Fruit fly (Drosophila melanogaster): Measurements from ENCODE around the gene CG6041.

CG6041 gene

DNA sequence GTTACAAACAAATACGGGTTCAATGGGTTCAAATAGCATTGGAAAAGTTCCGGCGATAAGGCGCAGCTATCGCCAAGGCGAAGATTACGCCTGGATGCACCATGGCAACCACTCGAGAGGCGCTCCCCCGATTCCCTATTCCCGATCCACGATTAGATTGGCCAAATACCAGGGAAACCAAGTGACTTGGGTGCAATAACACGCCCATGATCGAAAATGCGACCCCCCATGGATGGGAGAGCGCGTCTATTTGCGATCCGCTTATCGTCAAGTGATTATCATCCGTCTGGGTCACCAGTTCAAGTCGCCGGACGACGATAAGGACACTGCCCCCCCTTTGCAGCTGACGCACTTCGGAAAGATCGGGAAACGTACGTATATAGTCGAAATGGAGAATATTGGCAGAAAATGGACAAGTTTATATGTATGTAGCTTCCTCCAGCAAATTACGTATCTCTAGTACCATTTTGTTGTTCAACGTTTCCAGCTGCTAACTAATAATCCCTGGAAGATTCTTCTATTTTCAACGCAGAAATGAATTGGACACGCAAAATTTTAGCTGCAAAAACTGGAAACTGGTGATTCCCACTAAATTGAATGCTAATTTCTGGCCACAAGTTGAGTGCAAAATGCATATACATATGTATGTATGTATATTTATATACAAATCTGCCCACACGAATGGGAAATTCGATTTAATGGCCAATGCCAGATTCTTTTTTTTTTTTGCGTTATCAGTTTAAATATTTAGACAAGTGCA, 32.8 kb upstream of the CG6041 start:
- no peak for TF ChIP-seq dsf (GFP tag; optimal IDR thresholded peaks at IDR 0.05; ENCODE audit: borderline replicate concordance)
- no peak for TF ChIP-seq fru (GFP tag; optimal IDR thresholded peaks at IDR 0.05)
- TF ChIP-seq Dif (GFP tag; optimal IDR thresholded peaks at IDR 0.05; ENCODE audit: partially characterized antibody) = no peak
- TF ChIP-seq Rel (GFP tag; optimal IDR thresholded peaks at IDR 0.05) = peak; percentile 1
- TF ChIP-seq Rel (tag; optimal IDR thresholded peaks at IDR 0.05) = peak; percentile 92

DNA sequence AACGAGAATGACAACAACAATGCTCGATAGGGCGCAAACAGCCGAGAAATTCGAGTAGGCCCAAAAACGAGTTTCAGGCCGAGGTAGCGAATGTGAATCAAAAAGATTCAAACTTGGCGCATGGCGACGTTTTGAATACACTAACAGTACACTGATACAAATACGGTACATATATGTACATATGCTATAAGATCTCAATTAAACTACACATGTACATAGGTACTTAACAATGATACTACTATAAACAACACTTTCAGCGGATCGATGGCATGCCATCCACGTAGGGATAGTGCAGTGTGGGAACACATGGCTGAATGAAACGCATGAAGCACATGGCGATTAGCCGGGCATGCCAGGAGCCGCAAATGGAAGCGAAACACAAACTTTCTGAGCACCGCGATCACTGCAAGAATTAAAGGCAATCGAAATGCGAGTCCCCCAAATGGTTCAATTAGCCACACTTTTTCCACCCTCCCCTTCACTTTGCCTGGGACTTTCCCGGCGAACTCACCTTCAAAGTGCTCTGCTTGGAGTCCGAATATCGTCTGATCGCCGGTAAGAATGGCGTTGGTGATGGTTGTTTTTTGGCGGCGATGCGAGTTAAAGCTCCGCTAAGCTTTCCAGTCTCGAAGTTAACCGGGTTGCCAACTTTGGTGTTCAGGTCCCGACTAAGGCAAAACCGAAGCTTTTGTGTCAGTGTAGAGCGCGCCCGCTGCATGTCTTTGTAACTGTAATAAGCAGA, 32.0 kb upstream of the CG6041 start:
- no peak for TF ChIP-seq rgr (GFP tag; optimal IDR thresholded peaks at IDR 0.05)
- TF ChIP-seq Hr83 (GFP tag; optimal IDR thresholded peaks at IDR 0.05; ENCODE audit: poor library complexity, severe bottlenecking) = no peak
- no peak for TF ChIP-seq CrebA (GFP tag; optimal IDR thresholded peaks at IDR 0.05; ENCODE audit: borderline replicate concordance)
- no peak for TF ChIP-seq Rel (GFP tag; optimal IDR thresholded peaks at IDR 0.05)
- peak; percentile 98 for TF ChIP-seq Rel (tag; optimal IDR thresholded peaks at IDR 0.05)
- no peak for TF ChIP-seq woc (GFP tag; optimal IDR thresholded peaks at IDR 0.05)
- no peak for TF ChIP-seq Dfd (GFP tag; optimal IDR thresholded peaks at IDR 0.05)
- no peak for TF ChIP-seq psq (GFP tag; optimal IDR thresholded peaks at IDR 0.05)
- peak in 1 of 2 experiments; percentile 5 for TF ChIP-seq foxo (GFP tag; optimal IDR thresholded peaks at IDR 0.05)
- peak; percentile 44 for TF ChIP-seq Dif (GFP tag; optimal IDR thresholded peaks at IDR 0.05; ENCODE audit: partially characterized antibody)
- TF ChIP-seq Myc (optimal IDR thresholded peaks at IDR 0.05) = no peak
- no peak for TF ChIP-seq CG32264 (GFP tag; optimal IDR thresholded peaks at IDR 0.05)
- no peak for TF ChIP-seq pan (optimal IDR thresholded peaks at IDR 0.05)
- TF ChIP-seq sage (GFP tag; optimal IDR thresholded peaks at IDR 0.05) = no peak
- TF ChIP-seq sv (GFP tag; optimal IDR thresholded peaks at IDR 0.05) = no peak
- TF ChIP-seq usp (GFP tag; optimal IDR thresholded peaks at IDR 0.05) = no peak
- peak; percentile 26 for TF ChIP-seq OdsH (GFP tag; optimal IDR thresholded peaks at IDR 0.05)
- TF ChIP-seq GATAd (GFP tag; optimal IDR thresholded peaks at IDR 0.05) = no peak
- TF ChIP-seq jim (GFP tag; optimal IDR thresholded peaks at IDR 0.05) = no peak
- no peak for TF ChIP-seq br (GFP tag; optimal IDR thresholded peaks at IDR 0.05)
- no peak for TF ChIP-seq Hr78 (GFP tag; optimal IDR thresholded peaks at IDR 0.05)
- no peak for TF ChIP-seq tai (GFP tag; optimal IDR thresholded peaks at IDR 0.05)
- TF ChIP-seq Mio (GFP tag; optimal IDR thresholded peaks at IDR 0.05) = no peak
- TF ChIP-seq dsf (GFP tag; optimal IDR thresholded peaks at IDR 0.05; ENCODE audit: borderline replicate concordance) = no peak
- TF ChIP-seq Jra (GFP tag; optimal IDR thresholded peaks at IDR 0.05) = no peak
- no peak for TF ChIP-seq Hnf4 (GFP tag; optimal IDR thresholded peaks at IDR 0.05)
- TF ChIP-seq lola (GFP tag; optimal IDR thresholded peaks at IDR 0.05) = no peak
- TF ChIP-seq N (GFP tag; optimal IDR thresholded peaks at IDR 0.05) = no peak
- no peak for TF ChIP-seq CG9705 (GFP tag; optimal IDR thresholded peaks at IDR 0.05)
- no peak for TF ChIP-seq brk (GFP tag; optimal IDR thresholded peaks at IDR 0.05)
- peak; percentile 14 for TF ChIP-seq HLH106 (tag; optimal IDR thresholded peaks at IDR 0.05)
- TF ChIP-seq dmrt93B (GFP tag; optimal IDR thresholded peaks at IDR 0.05) = no peak
- peak; percentile 39 for TF ChIP-seq Sp1 (GFP tag; optimal IDR thresholded peaks at IDR 0.05)
- TF ChIP-seq h (GFP tag; optimal IDR thresholded peaks at IDR 0.05) = no peak
- peak in 1 of 2 experiments; percentile 27 for TF ChIP-seq dl (GFP tag; optimal IDR thresholded peaks at IDR 0.05; ENCODE audit: insufficient read depth in 1 of 2, partially characterized antibody in 2 of 2)
- TF ChIP-seq fru (GFP tag; optimal IDR thresholded peaks at IDR 0.05) = no peak
- TF ChIP-seq Abd-B (GFP tag; optimal IDR thresholded peaks at IDR 0.05) = no peak
- TF ChIP-seq Vsx2 (GFP tag; optimal IDR thresholded peaks at IDR 0.05; ENCODE audit: partially characterized antibody) = no peak
- no peak for TF ChIP-seq ey (GFP tag; optimal IDR thresholded peaks at IDR 0.05)

All from whole organism, wandering third instar larva.